Fruit fly (Drosophila melanogaster) whole organism, wandering third instar larva: ENCODE data around the gene CalpB.

Source experiments
- Dfd ChIP-seq: fragments of >200 bp; optimal IDR thresholded peaks from 2 replicates; lab custom pipeline; 2017; ENCODE audit warnings: missing biosample characterization, missing genetic modification characterization
- GATAd ChIP-seq: sonication (Bioruptor generic); optimal IDR thresholded peaks from 2 replicates; lab custom pipeline; 2016; ENCODE audit warnings: missing biosample characterization, missing genetic modification characterization
- Jra ChIP-seq: sonication (Bioruptor generic); optimal IDR thresholded peaks from 2 replicates; lab custom pipeline; 2016; ENCODE audit warnings: missing biosample characterization, missing genetic modification characterization
- Myc ChIP-seq: fragments of >200 bp; optimal IDR thresholded peaks from 2 replicates; lab custom pipeline; 2017
- Sp1 ChIP-seq: fragments of 200-800 bp; sonication (Bioruptor generic); optimal IDR thresholded peaks from 3 replicates; lab custom pipeline; 2019; ENCODE audit warnings: missing biosample characterization, mild to moderate bottlenecking, missing genetic modification characterization, moderate library complexity
- Vsx2 ChIP-seq: fragments of 200-300, 225-300 bp; sonication (Bioruptor generic); optimal IDR thresholded peaks from 2 replicates; lab custom pipeline; 2018; ENCODE audit warnings: missing biosample characterization, missing genetic modification characterization; ENCODE audit not compliant: partially characterized antibody
- dsf ChIP-seq: sonication (Bioruptor generic); optimal IDR thresholded peaks from 2 replicates; lab custom pipeline; 2016; ENCODE audit warnings: missing biosample characterization, missing genetic modification characterization, borderline replicate concordance
- foxo ChIP-seq, 2 experiments: fragments of 200-800 bp; sonication (Bioruptor generic); optimal IDR thresholded peaks; 2 replicates in 1 of 2; 3 replicates in 1 of 2; lab custom pipeline; 2016 to 2017; ENCODE audit warnings: missing biosample characterization in 2 of 2, missing genetic modification characterization in 2 of 2
- fru ChIP-seq: fragments of 200-800 bp; sonication (Bioruptor generic); optimal IDR thresholded peaks from 3 replicates; lab custom pipeline; 2016; ENCODE audit warnings: missing biosample characterization, mild to moderate bottlenecking, missing genetic modification characterization
- h ChIP-seq: fragments of 200-800 bp; sonication (Bioruptor generic); optimal IDR thresholded peaks from 3 replicates; lab custom pipeline; 2016; ENCODE audit warnings: missing biosample characterization, mild to moderate bottlenecking, missing genetic modification characterization
- lola ChIP-seq: fragments of >200 bp; optimal IDR thresholded peaks from 2 replicates; lab custom pipeline; 2017; ENCODE audit warnings: missing biosample characterization, missing genetic modification characterization
- rgr ChIP-seq: fragments of 200-800 bp; sonication (Bioruptor generic); optimal IDR thresholded peaks from 3 replicates; lab custom pipeline; 2016; ENCODE audit warnings: missing biosample characterization, mild to moderate bottlenecking, missing genetic modification characterization
- sv ChIP-seq: fragments of 200-800 bp; sonication (Bioruptor generic); optimal IDR thresholded peaks from 3 replicates; lab custom pipeline; 2016; ENCODE audit warnings: missing biosample characterization, missing genetic modification characterization
- tai ChIP-seq: sonication (Bioruptor generic); optimal IDR thresholded peaks from 2 replicates; lab custom pipeline; 2016; ENCODE audit warnings: missing biosample characterization, missing genetic modification characterization

- TF ChIP-seq lola (no peak), dsf (GFP tag; lab: Kevin White, UChicago) (no peak), sv (GFP tag; lab: Kevin White, UChicago) (no peak), rgr (GFP tag; lab: Kevin White, UChicago) (no peak), Vsx2 (no peak), GATAd (no peak), h (no peak), Dfd (GFP tag; lab: Kevin White, UChicago) (no peak), Sp1 (GFP tag; lab: Kevin White, UChicago) (no peak), tai (no peak), foxo (GFP tag; optimal IDR thresholded peaks at IDR 0.05; lab: Kevin White, UChicago) (no peak), Myc (lab: Kevin White, UChicago) (no peak), fru (GFP tag; lab: Kevin White, UChicago) (no peak), Jra (GFP tag; lab: Kevin White, UChicago) (no peak)
Observed at dm6 chr3L:9846577-9847342, 41.8 kb upstream of the CalpB start.
